Fruit fly (Drosophila melanogaster): ENCODE measurements around the gene CG13928.

Gene CG13928

dm6 chr3L:1584781-1585180 lies 43.4 kb downstream of the CG13928 start (continued):
- TF ChIP-seq CG34406 (GFP tag; optimal IDR thresholded peaks at IDR 0.05) (peak; percentile 67), achi (GFP tag; optimal IDR thresholded peaks at IDR 0.05) (peak; percentile 87), spab (GFP tag; optimal IDR thresholded peaks at IDR 0.05) (peak; percentile 76), CG1621 (tag; optimal IDR thresholded peaks at IDR 0.05) (peak; percentile 50), dsx (GFP tag; optimal IDR thresholded peaks at IDR 0.05; ENCODE audit: poor library complexity, severe bottlenecking) (peak; percentile 76), CG10631 (GFP tag; optimal IDR thresholded peaks at IDR 0.05) (peak; percentile 69), CG3032 (tag; optimal IDR thresholded peaks at IDR 0.05) (peak; percentile 76), Sox14 (GFP tag; optimal IDR thresholded peaks at IDR 0.05) (peak; percentile 72), salr (GFP tag; optimal IDR thresholded peaks at IDR 0.05) (peak; percentile 4 to 73), CG7368 (GFP tag; optimal IDR thresholded peaks at IDR 0.05) (peak; percentile 86), CG6163 (GFP tag; IDR thresholded peaks at IDR 0.05) (peak; percentile 96), svp (GFP tag) (peak; percentile 94), CG6854 (GFP tag; optimal IDR thresholded peaks at IDR 0.05) (peak; percentile 80), Hr4 (GFP tag; optimal IDR thresholded peaks at IDR 0.05) (peak; percentile 82), cyc (GFP tag; optimal IDR thresholded peaks at IDR 0.05) (peak; percentile 93), Smox (GFP tag; optimal IDR thresholded peaks at IDR 0.05) (peak; percentile 56), Gug (GFP tag; IDR thresholded peaks at IDR 0.05) (peak; percentile 96), CG16779 (tag; optimal IDR thresholded peaks at IDR 0.05) (peak; percentile 70), CG11294 (GFP tag; IDR thresholded peaks at IDR 0.05) (peak; percentile 94), CG31627 (GFP tag; optimal IDR thresholded peaks at IDR 0.05) (peak; percentile 79), pdm3 (GFP tag; optimal IDR thresholded peaks at IDR 0.05) (peak; percentile 81)

dm6 chr3L:1584003-1584402 lies 44.2 kb downstream of the CG13928 start:
- no peak for TF ChIP-seq CG8632 (GFP tag; optimal IDR thresholded peaks at IDR 0.05)
- TF ChIP-seq CG10669 (GFP tag; optimal IDR thresholded peaks at IDR 0.05): no peak
- TF ChIP-seq CG8119 (GFP tag; IDR thresholded peaks at IDR 0.05): peak; percentile 87
- no peak for TF ChIP-seq spab (GFP tag; optimal IDR thresholded peaks at IDR 0.05)
- TF ChIP-seq Ets21C (GFP tag; optimal IDR thresholded peaks at IDR 0.05): no peak
- peak; percentile 3 for TF ChIP-seq CG3032 (tag; optimal IDR thresholded peaks at IDR 0.05)
- TF ChIP-seq Smox (GFP tag; optimal IDR thresholded peaks at IDR 0.05): peak; percentile 12
- peak; percentile 88 for TF ChIP-seq Gug (GFP tag; IDR thresholded peaks at IDR 0.05)
- TF ChIP-seq CG31627 (GFP tag; optimal IDR thresholded peaks at IDR 0.05): peak; percentile 15
- TF ChIP-seq CG10631 (GFP tag; optimal IDR thresholded peaks at IDR 0.05): peak; percentile 53
- TF ChIP-seq Hr38 (GFP tag; optimal IDR thresholded peaks at IDR 0.05): no peak
- peak; percentile 0 for TF ChIP-seq lz (GFP tag; optimal IDR thresholded peaks at IDR 0.05)
- no peak for TF ChIP-seq Ets96B (tag; optimal IDR thresholded peaks at IDR 0.05)
- no peak for TF ChIP-seq Blimp-1 (GFP tag; optimal IDR thresholded peaks at IDR 0.05)
- peak; percentile 60 for TF ChIP-seq net (GFP tag; optimal IDR thresholded peaks at IDR 0.05)
- TF ChIP-seq CG34406 (GFP tag; optimal IDR thresholded peaks at IDR 0.05): peak; percentile 13
- peak; percentile 91 for TF ChIP-seq eg (GFP tag; IDR thresholded peaks at IDR 0.05)
- TF ChIP-seq OdsH (GFP tag; optimal IDR thresholded peaks at IDR 0.05): peak; percentile 70
- no peak for TF ChIP-seq fkh (GFP tag; optimal IDR thresholded peaks at IDR 0.05)
- no peak for TF ChIP-seq fd59A (GFP tag; optimal IDR thresholded peaks at IDR 0.05)
- TF ChIP-seq fd85E (GFP tag; optimal IDR thresholded peaks at IDR 0.05): no peak
- TF ChIP-seq Hr39 (GFP tag; optimal IDR thresholded peaks at IDR 0.05): peak; percentile 46
- peak; percentile 69 for TF ChIP-seq pdm3 (GFP tag; optimal IDR thresholded peaks at IDR 0.05)
- peak; percentile 76 for TF ChIP-seq CG11294 (GFP tag; IDR thresholded peaks at IDR 0.05)
- TF ChIP-seq Eip75B (GFP tag; optimal IDR thresholded peaks at IDR 0.05): peak; percentile 31
- TF ChIP-seq Eip78C (GFP tag): peak; percentile 88
- no peak for TF ChIP-seq CG6854 (GFP tag; optimal IDR thresholded peaks at IDR 0.05)
- TF ChIP-seq CG6808 (GFP tag; optimal IDR thresholded peaks at IDR 0.05): no peak
- no peak for TF ChIP-seq cyc (GFP tag; optimal IDR thresholded peaks at IDR 0.05)
- TF ChIP-seq CG6276 (GFP tag; optimal IDR thresholded peaks at IDR 0.05): peak; percentile 47
- TF ChIP-seq ss (GFP tag; optimal IDR thresholded peaks at IDR 0.05): no peak
- TF ChIP-seq topi (GFP tag; optimal IDR thresholded peaks at IDR 0.05): no peak
- TF ChIP-seq vri (GFP tag; optimal IDR thresholded peaks at IDR 0.05): peak; percentile 4
- TF ChIP-seq CG4318 (GFP tag; optimal IDR thresholded peaks at IDR 0.05): peak; percentile 77
- peak; percentile 92 for TF ChIP-seq Hr4 (GFP tag; optimal IDR thresholded peaks at IDR 0.05)
- peak; percentile 83 for TF ChIP-seq Lpt (GFP tag; optimal IDR thresholded peaks at IDR 0.05)
- TF ChIP-seq svp (GFP tag): peak; percentile 37
- TF ChIP-seq CG11902 (GFP tag; optimal IDR thresholded peaks at IDR 0.05): no peak
- TF ChIP-seq CG6163 (GFP tag; IDR thresholded peaks at IDR 0.05): no peak
- TF ChIP-seq CG7368 (GFP tag; optimal IDR thresholded peaks at IDR 0.05): no peak
- peak in 1 of 2 experiments; percentile 68 for TF ChIP-seq salr (GFP tag; optimal IDR thresholded peaks at IDR 0.05)
- no peak for TF ChIP-seq CG11762 (GFP tag; optimal IDR thresholded peaks at IDR 0.05; ENCODE audit: insufficient read depth)
- no peak for TF ChIP-seq dsx (GFP tag; optimal IDR thresholded peaks at IDR 0.05; ENCODE audit: poor library complexity, severe bottlenecking)

Data from whole organism, prepupa.